Worm (Caenorhabditis elegans) whole organism, late embryonic: ENCODE data around the gene T26E4.4.

Experiments used
- dve-1 ChIP-seq: sonication (generic microtip); optimal IDR thresholded peaks from 2 replicates; lab custom pipeline; 2017; ENCODE audit warnings: antibody characterized with exemption, mild to moderate bottlenecking, missing genetic modification characterization, missing compliant biosample characterization
- ets-4 ChIP-seq: sonication (generic microtip); optimal IDR thresholded peaks from 2 replicates; lab custom pipeline; 2016; ENCODE audit warnings: missing genetic modification characterization, missing compliant biosample characterization
- mec-3 ChIP-seq: sonication (generic microtip); optimal IDR thresholded peaks from 2 replicates; lab custom pipeline; 2016; ENCODE audit warnings: borderline replicate concordance, missing genetic modification characterization, missing compliant biosample characterization
- nfya-1 ChIP-seq: sonication (generic microtip); optimal IDR thresholded peaks from 2 replicates; lab custom pipeline; 2017; ENCODE audit warnings: missing genetic modification characterization, mild to moderate bottlenecking, missing compliant biosample characterization, antibody characterized with exemption, moderate library complexity
- nhr-232 ChIP-seq: sonication (generic microtip); optimal IDR thresholded peaks from 2 replicates; lab custom pipeline; 2016; ENCODE audit warnings: missing genetic modification characterization, missing compliant biosample characterization
- pag-3 ChIP-seq: sonication (generic microtip); optimal IDR thresholded peaks from 2 replicates; lab custom pipeline; 2016; ENCODE audit warnings: missing compliant biosample characterization, missing genetic modification characterization, borderline replicate concordance
- pha-4 ChIP-seq: fragments of 150-350 bp; optimal IDR thresholded peaks from 2 replicates; lab custom pipeline; 2018; ENCODE audit warnings: missing biosample characterization, missing genetic modification reagents, missing genetic modification characterization
- sdc-2 ChIP-seq: sonication (generic microtip); optimal IDR thresholded peaks from 2 replicates; lab custom pipeline; 2016; ENCODE audit warnings: missing genotype, missing genetic modification characterization, missing compliant biosample characterization
- unc-3 ChIP-seq, 2 experiments: fragments of 200-800 bp in 1 of 2; sonication (Bioruptor generic) in 1 of 2; sonication (generic microtip) in 1 of 2; conservative IDR thresholded peaks in 1 of 2; optimal IDR thresholded peaks in 1 of 2; 2 replicates each; pipeline versions ENCODE4 v1.3.6 to Lab custom; 2016 to 2022; ENCODE audit warnings: missing compliant biosample characterization in 2 of 2, missing genetic modification characterization in 2 of 2, missing genetic modification reagents in 1 of 2

DNA sequence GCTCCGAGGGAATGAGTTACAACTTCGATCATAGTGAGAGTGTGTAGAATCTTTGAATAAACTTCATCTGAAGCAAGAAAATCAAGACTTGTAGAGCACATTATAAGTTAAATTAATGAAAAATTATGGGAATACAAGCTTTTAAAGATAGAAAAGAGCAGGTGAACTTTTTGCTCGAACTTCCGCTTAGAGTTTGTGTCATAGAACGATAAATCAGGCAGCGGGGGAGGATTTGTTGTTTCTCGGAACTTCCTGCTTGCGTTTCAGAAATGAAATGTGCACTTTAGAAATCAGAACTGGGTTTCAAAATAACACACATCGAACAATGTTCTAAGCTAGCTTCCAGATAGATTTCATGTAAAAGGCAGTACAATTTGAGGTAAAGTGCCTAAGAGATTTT, 48.8 kb upstream of the T26E4.4 start, which contains the start of gene srh-149:
- TF ChIP-seq ets-4 (tag; lab: Kevin White, UChicago): no peak
- no peak for TF ChIP-seq unc-3 (GFP tag; conservative IDR thresholded peaks at IDR 0.05; lab: Robert Waterston, UW)
- no peak for TF ChIP-seq unc-3 (tag; optimal IDR thresholded peaks at IDR 0.05; lab: Kevin White, UChicago)
- TF ChIP-seq sdc-2 (tag; lab: Kevin White, UChicago): no peak
- no peak for TF ChIP-seq nfya-1
- TF ChIP-seq dve-1: no peak
- no peak for TF ChIP-seq pha-4
- no peak for TF ChIP-seq nhr-232
- no peak for TF ChIP-seq mec-3 (tag; lab: Kevin White, UChicago)
- no peak for TF ChIP-seq pag-3
